Fruit fly (Drosophila melanogaster) whole organism, embryonic: Measurements from ENCODE around the gene CG44385.

Source experiments
- Adf1 ChIP-seq: fragments of 200-800 bp; sonication (Bioruptor generic); IDR thresholded peaks from 2 replicates; pipeline ENCODE4 v1.3.6; 2022; ENCODE audit warnings: missing biosample characterization, missing genetic modification characterization
- BtbVII ChIP-seq: fragments of 200-800 bp; sonication (Bioruptor generic); optimal IDR thresholded peaks from 3 replicates; lab custom pipeline; 2017; ENCODE audit warnings: missing biosample characterization, mild to moderate bottlenecking, missing genetic modification characterization
- C15 ChIP-seq: fragments of 200-800 bp; sonication (Bioruptor generic); IDR thresholded peaks from 3 replicates; pipeline ENCODE4 v1.3.6; 2022; ENCODE audit warnings: missing biosample characterization, missing genetic modification characterization
- CG10209 ChIP-seq: fragments of 200-800 bp; sonication (Bioruptor generic); optimal IDR thresholded peaks from 3 replicates; lab custom pipeline; 2017; ENCODE audit warnings: missing biosample characterization, mild to moderate bottlenecking, missing genetic modification characterization, missing genetic modification reagents
- CG10462 ChIP-seq: fragments of 200-800 bp; sonication (Bioruptor generic); optimal IDR thresholded peaks from 2 replicates; lab custom pipeline; 2016; ENCODE audit warnings: missing biosample characterization, missing genetic modification characterization
- CG11695 ChIP-seq: fragments of 200-800 bp; sonication (Bioruptor generic); IDR thresholded peaks from 3 replicates; pipeline ENCODE4 v1.3.6; 2022; ENCODE audit warnings: missing biosample characterization, missing genetic modification characterization
- CG12744 ChIP-seq: fragments of 200-800 bp; sonication (Bioruptor generic); optimal IDR thresholded peaks from 2 replicates; lab custom pipeline; 2016; ENCODE audit warnings: missing biosample characterization, missing genetic modification characterization
- CG12942 ChIP-seq: fragments of 200-800 bp; sonication (Bioruptor generic); optimal IDR thresholded peaks from 3 replicates; lab custom pipeline; 2016; ENCODE audit warnings: missing biosample characterization, missing genetic modification characterization
- CG13624 ChIP-seq: fragments of 200-800 bp; sonication (Bioruptor generic); optimal IDR thresholded peaks from 2 replicates; lab custom pipeline; 2016; ENCODE audit warnings: missing biosample characterization, missing genetic modification characterization
- CG14014 ChIP-seq: fragments of 200-800 bp; sonication (Bioruptor generic); IDR thresholded peaks from 2 replicates; pipeline ENCODE4 v1.3.6; 2022; ENCODE audit warnings: missing biosample characterization, missing genetic modification characterization
- CG14050 ChIP-seq: fragments of 200-800 bp; sonication (Bioruptor generic); IDR thresholded peaks from 3 replicates; pipeline ENCODE4 v1.3.6; 2022; ENCODE audit warnings: missing biosample characterization, missing genetic modification characterization
- CG15601 ChIP-seq: fragments of 200-800 bp; sonication (Bioruptor generic); optimal IDR thresholded peaks from 3 replicates; lab custom pipeline; 2019; ENCODE audit warnings: missing biosample characterization, mild to moderate bottlenecking, missing genetic modification characterization, moderate library complexity
- CG15696 ChIP-seq: fragments of 200-800 bp; sonication (Bioruptor generic); optimal IDR thresholded peaks from 2 replicates; lab custom pipeline; 2019; ENCODE audit warnings: missing biosample characterization, mild to moderate bottlenecking, missing genetic modification characterization, moderate library complexity
- CG16815 ChIP-seq: fragments of 200-800 bp; sonication (Bioruptor generic); optimal IDR thresholded peaks from 3 replicates; lab custom pipeline; 2017; ENCODE audit warnings: missing biosample characterization, mild to moderate bottlenecking, missing genetic modification characterization
- CG17359 ChIP-seq: fragments of 200-800 bp; sonication (Bioruptor generic); optimal IDR thresholded peaks from 3 replicates; lab custom pipeline; 2018; ENCODE audit warnings: missing biosample characterization, mild to moderate bottlenecking, missing genetic modification characterization, moderate library complexity
- CG1792 ChIP-seq: fragments of 200-800 bp; sonication (Bioruptor generic); optimal IDR thresholded peaks from 2 replicates; lab custom pipeline; 2016; ENCODE audit warnings: missing biosample characterization, missing genetic modification characterization
- CG2678 ChIP-seq: fragments of 200-800 bp; sonication (Bioruptor generic); optimal IDR thresholded peaks from 3 replicates; lab custom pipeline; 2019; ENCODE audit warnings: missing biosample characterization, mild to moderate bottlenecking, missing genetic modification characterization, moderate library complexity
- CG31365 ChIP-seq: fragments of 200-800 bp; sonication (Bioruptor generic); optimal IDR thresholded peaks from 2 replicates; lab custom pipeline; 2018; ENCODE audit warnings: missing biosample characterization, mild to moderate bottlenecking, missing genetic modification characterization
- CG33557 ChIP-seq: fragments of 200-800 bp; sonication (Bioruptor generic); optimal IDR thresholded peaks from 2 replicates; lab custom pipeline; 2019; ENCODE audit warnings: missing biosample characterization, mild to moderate bottlenecking, missing genetic modification characterization, moderate library complexity
- CG34224 ChIP-seq: fragments of 200-800 bp; sonication (Bioruptor generic); IDR thresholded peaks from 3 replicates; pipeline ENCODE4 v1.3.6; 2022; ENCODE audit warnings: missing biosample characterization, missing genetic modification characterization; ENCODE audit not compliant: partially characterized antibody
- CG34422 ChIP-seq: fragments of 200-800 bp; sonication (Bioruptor generic); IDR thresholded peaks from 3 replicates; pipeline ENCODE4 v1.3.6; 2022; ENCODE audit warnings: missing biosample characterization, missing genetic modification characterization
- CG7271 ChIP-seq: fragments of 200-800 bp; sonication (Bioruptor generic); optimal IDR thresholded peaks from 2 replicates; lab custom pipeline; 2018; ENCODE audit warnings: missing biosample characterization, mild to moderate bottlenecking, missing genetic modification characterization, moderate library complexity
- CG7928 ChIP-seq: fragments of 200-800 bp; sonication (Bioruptor generic); optimal IDR thresholded peaks from 2 replicates; lab custom pipeline; 2017; ENCODE audit warnings: missing biosample characterization, mild to moderate bottlenecking, missing genetic modification characterization
- Dip2 ChIP-seq: fragments of 200-800 bp; sonication (Bioruptor generic); IDR thresholded peaks from 2 replicates; pipeline ENCODE4 v1.3.6; 2022; ENCODE audit warnings: missing biosample characterization, missing genetic modification characterization
- Drgx ChIP-seq: fragments of 200-800 bp; sonication (Bioruptor generic); IDR thresholded peaks from 2 replicates; pipeline ENCODE4 v1.3.6; 2022; ENCODE audit warnings: missing biosample characterization, missing genetic modification characterization
- H15 ChIP-seq: fragments of 200-800 bp; sonication (Bioruptor generic); IDR thresholded peaks from 3 replicates; pipeline ENCODE4 v1.3.6; 2022; ENCODE audit warnings: missing biosample characterization, missing genetic modification characterization
- H2.0 ChIP-seq: fragments of 200-800 bp; sonication (Bioruptor generic); IDR thresholded peaks from 2 replicates; pipeline ENCODE4 v1.3.6; 2022; ENCODE audit warnings: missing biosample characterization, missing genetic modification characterization
- Ptx1 ChIP-seq: fragments of 200-800 bp; sonication (Bioruptor generic); IDR thresholded peaks from 2 replicates; pipeline ENCODE4 v1.3.6; 2022; ENCODE audit warnings: missing biosample characterization, missing genetic modification characterization
- Side ChIP-seq: fragments of 200-800 bp; sonication (Bioruptor generic); optimal IDR thresholded peaks from 2 replicates; lab custom pipeline; 2016; ENCODE audit warnings: missing biosample characterization, missing genetic modification characterization
- Xrp1 ChIP-seq: fragments of 200-800 bp; sonication (Bioruptor generic); IDR thresholded peaks from 2 replicates; pipeline ENCODE4 v1.3.6; 2022; ENCODE audit warnings: missing biosample characterization, missing genetic modification characterization
- abd-A ChIP-seq: fragments of 200-800 bp; sonication (Bioruptor generic); optimal IDR thresholded peaks from 3 replicates; lab custom pipeline; 2019; ENCODE audit warnings: missing biosample characterization, mild to moderate bottlenecking, missing genetic modification characterization, moderate library complexity
- al ChIP-seq: fragments of 200-800 bp; sonication (Bioruptor generic); IDR thresholded peaks from 2 replicates; pipeline ENCODE4 v1.3.6; 2022; ENCODE audit warnings: missing biosample characterization, missing genetic modification characterization
- ase ChIP-seq: fragments of 200-800 bp; sonication (Bioruptor generic); IDR thresholded peaks from 3 replicates; pipeline ENCODE4 v1.3.6; 2022; ENCODE audit warnings: missing biosample characterization, missing genetic modification characterization
- bab2 ChIP-seq: fragments of 200-800 bp; sonication (Bioruptor generic); optimal IDR thresholded peaks from 2 replicates; lab custom pipeline; 2016; ENCODE audit warnings: missing biosample characterization, missing genetic modification characterization
- corto ChIP-seq: fragments of 200-800 bp; sonication (Bioruptor generic); optimal IDR thresholded peaks from 2 replicates; lab custom pipeline; 2016; ENCODE audit warnings: missing biosample characterization, mild to moderate bottlenecking, missing genetic modification characterization, moderate library complexity
- croc ChIP-seq: fragments of 200-800 bp; sonication (Bioruptor generic); conservative IDR thresholded peaks from 3 replicates; pipeline ENCODE4 v1.3.6; 2022; ENCODE audit warnings: missing biosample characterization, missing genetic modification characterization
- dm ChIP-seq: fragments of 200-800 bp; sonication (Bioruptor generic); optimal IDR thresholded peaks from 3 replicates; lab custom pipeline; 2016; ENCODE audit warnings: missing biosample characterization, missing genetic modification characterization
- emc ChIP-seq: fragments of 200-800 bp; sonication (Bioruptor generic); optimal IDR thresholded peaks from 2 replicates; lab custom pipeline; 2016; ENCODE audit warnings: missing biosample characterization, missing genetic modification characterization
- ftz-f1 ChIP-seq: fragments of 200-800 bp; sonication (Bioruptor generic); optimal IDR thresholded peaks from 2 replicates; lab custom pipeline; 2016; ENCODE audit warnings: missing biosample characterization, missing genetic modification characterization
- gfzf ChIP-seq: fragments of 200-800 bp; sonication (Bioruptor generic); optimal IDR thresholded peaks from 2 replicates; lab custom pipeline; 2016; ENCODE audit warnings: missing biosample characterization, mild to moderate bottlenecking, missing genetic modification characterization, moderate library complexity
- grau ChIP-seq: fragments of 200-800 bp; optimal IDR thresholded peaks from 3 replicates; lab custom pipeline; 2019; ENCODE audit warnings: missing biosample characterization, mild to moderate bottlenecking, missing genetic modification characterization, moderate library complexity
- gro ChIP-seq: fragments of 200-800 bp; sonication (Bioruptor generic); optimal IDR thresholded peaks from 2 replicates; lab custom pipeline; 2016; ENCODE audit warnings: missing biosample characterization, missing genetic modification characterization
- gt ChIP-seq: fragments of 200-800 bp; sonication (Bioruptor generic); IDR thresholded peaks from 2 replicates; pipeline ENCODE4 v1.3.6; 2022; ENCODE audit warnings: missing biosample characterization, missing genetic modification characterization
- jing ChIP-seq: fragments of 200-800 bp; sonication (Bioruptor generic); optimal IDR thresholded peaks from 2 replicates; lab custom pipeline; 2018; ENCODE audit warnings: missing biosample characterization, mild to moderate bottlenecking, missing genetic modification characterization
- knrl ChIP-seq: fragments of 200-800 bp; sonication (Bioruptor generic); IDR thresholded peaks from 3 replicates; pipeline ENCODE4 v1.3.6; 2022; ENCODE audit warnings: missing biosample characterization, missing genetic modification characterization; ENCODE audit not compliant: partially characterized antibody
- sens ChIP-seq: fragments of 200-800 bp; sonication (Bioruptor generic); peaks from one replicate; lab custom pipeline; 2016; ENCODE audit warnings: missing biosample characterization, missing genetic modification characterization
- slou ChIP-seq: fragments of 200-800 bp; sonication (Bioruptor generic); optimal IDR thresholded peaks from 3 replicates; lab custom pipeline; 2016; ENCODE audit warnings: missing biosample characterization, missing genetic modification characterization
- sqz ChIP-seq: fragments of 200-800 bp; sonication (Bioruptor generic); optimal IDR thresholded peaks from 3 replicates; lab custom pipeline; 2018; ENCODE audit warnings: missing biosample characterization, mild to moderate bottlenecking, missing genetic modification characterization
- ssp ChIP-seq: fragments of 200-800 bp; sonication (Bioruptor generic); IDR thresholded peaks from 2 replicates; pipeline ENCODE4 v1.3.6; 2022; ENCODE audit warnings: missing biosample characterization, missing genetic modification characterization
- unpg ChIP-seq: fragments of 200-800 bp; sonication (Bioruptor generic); optimal IDR thresholded peaks from 3 replicates; lab custom pipeline; 2018; ENCODE audit warnings: missing biosample characterization, mild to moderate bottlenecking, missing genetic modification characterization, moderate library complexity

Gene CG44385

DNA sequence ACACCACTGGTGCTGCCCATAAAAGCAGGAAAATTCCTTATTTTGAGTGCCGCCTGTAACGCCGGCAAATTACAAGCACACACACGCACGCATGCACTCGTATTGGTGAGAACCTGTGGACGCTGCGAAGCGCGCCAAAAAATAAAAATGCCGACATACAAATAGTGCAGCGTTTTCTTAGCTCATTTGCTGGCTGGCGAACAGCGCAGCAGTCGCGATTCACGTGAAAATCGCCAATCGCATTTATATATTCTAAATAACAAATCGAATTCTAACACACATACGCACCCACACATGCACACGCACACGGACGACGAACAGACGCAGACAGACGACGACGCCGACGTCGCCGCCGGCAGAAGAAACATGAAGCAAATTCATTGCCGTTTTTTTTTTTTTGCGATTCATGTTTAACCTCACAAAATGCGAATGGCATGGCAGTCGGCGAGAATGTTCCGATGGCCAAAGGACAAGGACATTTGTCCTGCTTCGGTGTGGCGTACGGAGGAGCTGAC, 15.4 kb upstream of the CG44385 start (continued):
- no peak for TF ChIP-seq CG14050 (GFP tag; lab: Robert Waterston, UW)
- peak; percentile 68 for TF ChIP-seq sqz (GFP tag; lab: Kevin White, UChicago)
- no peak for TF ChIP-seq unpg (GFP tag; lab: Kevin White, UChicago)
- no peak for TF ChIP-seq ssp
- TF ChIP-seq CG15601 (tag; lab: Kevin White, UChicago) = no peak
- TF ChIP-seq Drgx (GFP tag; lab: Robert Waterston, UW) = 0 out of 2 replicates have a peak, but pooled peaks have one; percentile 24
- no peak for TF ChIP-seq CG31365 (tag; lab: Kevin White, UChicago)
- peak; percentile 32 for TF ChIP-seq sens (GFP tag; lab: Kevin White, UChicago)
- no peak for TF ChIP-seq CG10209 (GFP tag; lab: Kevin White, UChicago)
- peak; percentile 63; the same call in 1 of the 3 replicates for TF ChIP-seq CG34422
- no peak for TF ChIP-seq CG7928 (GFP tag; lab: Kevin White, UChicago)
- TF ChIP-seq ftz-f1 (GFP tag; lab: Kevin White, UChicago) = peak; percentile 7
- no peak for TF ChIP-seq knrl (GFP tag; lab: Robert Waterston, UW)
- no peak for TF ChIP-seq CG12744 (GFP tag; lab: Kevin White, UChicago)
- TF ChIP-seq al (GFP tag; lab: Robert Waterston, UW) = no peak
- TF ChIP-seq CG7271 (tag; lab: Kevin White, UChicago) = no peak
- peak; percentile 93 for TF ChIP-seq Adf1 (GFP tag; lab: Robert Waterston, UW)
- TF ChIP-seq grau = peak; percentile 83
- no peak for TF ChIP-seq H15
- TF ChIP-seq dm (GFP tag; lab: Kevin White, UChicago) = peak; percentile 68

DNA sequence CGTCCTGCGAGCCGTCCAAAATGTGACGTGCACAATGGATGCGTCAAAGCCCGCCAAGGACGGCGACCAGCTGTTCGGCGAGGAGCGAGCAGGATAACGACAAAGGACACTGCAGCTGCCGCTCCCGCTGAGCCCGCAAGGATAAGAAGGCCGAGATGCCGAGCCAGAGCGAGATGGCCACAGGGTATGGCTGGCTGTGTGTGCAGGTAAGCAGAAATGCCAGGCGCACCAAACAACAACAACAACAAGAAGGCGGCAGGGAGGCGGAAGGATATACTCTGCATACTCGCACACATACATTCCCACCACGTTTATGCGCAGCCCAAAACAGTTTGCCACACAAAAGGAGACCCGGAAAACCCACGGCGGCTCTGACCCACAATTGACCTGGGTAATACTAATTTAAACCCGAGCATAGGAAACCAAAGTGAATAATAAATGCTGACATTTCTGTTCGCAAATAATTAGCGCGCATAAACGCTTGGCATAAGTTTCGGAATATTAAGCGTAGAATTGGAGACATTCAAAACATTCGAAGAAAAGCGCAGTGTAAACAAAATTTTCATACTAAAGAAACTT, 14.5 kb upstream of the CG44385 start:
- TF ChIP-seq Xrp1 (peak; percentile 66; the same call in 1 of the 2 replicates), CG34224 (GFP tag; lab: Robert Waterston, UW) (no peak), BtbVII (no peak), CG2678 (tag; lab: Kevin White, UChicago) (peak; percentile 54), CG16815 (GFP tag; lab: Kevin White, UChicago) (no peak), emc (GFP tag; lab: Kevin White, UChicago) (no peak), CG17359 (peak; percentile 26), abd-A (no peak), CG11695 (GFP tag; lab: Robert Waterston, UW) (peak; percentile 51; the same call in 1 of the 3 replicates), bab2 (no peak), C15 (no peak), CG12942 (no peak), gt (GFP tag; lab: Robert Waterston, UW) (no peak), croc (GFP tag; lab: Robert Waterston, UW) (no peak), CG33557 (GFP tag; lab: Kevin White, UChicago) (no peak), jing (GFP tag; lab: Kevin White, UChicago) (no peak), Dip2 (GFP tag; lab: Robert Waterston, UW) (no peak), ase (0 out of 3 replicates have a peak, but pooled peaks have one; percentile 36), CG10462 (GFP tag; lab: Kevin White, UChicago) (no peak), Ptx1 (GFP tag; lab: Robert Waterston, UW) (0 out of 2 replicates have a peak, but pooled peaks have one; percentile 11), Side (GFP tag; lab: Kevin White, UChicago) (peak; percentile 17), CG13624 (GFP tag; lab: Kevin White, UChicago) (no peak), CG14014 (GFP tag; lab: Robert Waterston, UW) (peak; percentile 56; the same call in 1 of the 2 replicates), H2.0 (GFP tag; lab: Robert Waterston, UW) (no peak), corto (GFP tag; lab: Kevin White, UChicago) (no peak), CG1792 (GFP tag; lab: Kevin White, UChicago) (no peak), gfzf (no peak), CG15696 (peak; percentile 46), grau (no peak), gro (GFP tag; lab: Kevin White, UChicago) (peak; percentile 4), slou (GFP tag; lab: Kevin White, UChicago) (no peak)
